Fruit fly (Drosophila melanogaster) whole organism, embryonic: Measurements from ENCODE around the gene Dlip1.

Experiments
- Atf3 ChIP-seq: fragments of 200-800 bp; sonication (Bioruptor generic); optimal IDR thresholded peaks from 3 replicates; lab custom pipeline; 2016; ENCODE audit warnings: missing biosample characterization, missing genetic modification characterization
- CG10543 ChIP-seq: fragments of 200-800 bp; sonication (Bioruptor generic); optimal IDR thresholded peaks from 3 replicates; lab custom pipeline; 2017; ENCODE audit warnings: missing biosample characterization, mild to moderate bottlenecking, missing genetic modification characterization, moderate library complexity
- CG11085 ChIP-seq: fragments of 200-800 bp; sonication (Bioruptor generic); IDR thresholded peaks from 2 replicates; pipeline ENCODE4 v1.3.6; 2022; ENCODE audit warnings: missing biosample characterization, missing genetic modification characterization
- CG11093 ChIP-seq: fragments of 200-800 bp; sonication (Bioruptor generic); IDR thresholded peaks from 3 replicates; pipeline ENCODE4 v1.3.6; 2022; ENCODE audit warnings: missing biosample characterization, missing genetic modification characterization
- CG11560 ChIP-seq: fragments of 200-800 bp; sonication (Bioruptor generic); IDR thresholded peaks from 3 replicates; pipeline ENCODE4 v1.3.6; 2022; ENCODE audit warnings: missing biosample characterization, missing genetic modification characterization
- CG12155 ChIP-seq: fragments of 200-800 bp; sonication (Bioruptor generic); optimal IDR thresholded peaks from 3 replicates; lab custom pipeline; 2016; ENCODE audit warnings: missing biosample characterization, missing genetic modification characterization
- CG12769 ChIP-seq: fragments of 200-800 bp; sonication (Bioruptor generic); optimal IDR thresholded peaks from 2 replicates; lab custom pipeline; 2019; ENCODE audit warnings: missing biosample characterization, mild to moderate bottlenecking, missing genetic modification characterization, moderate library complexity
- CG13424 ChIP-seq: fragments of 200-800 bp; sonication (Bioruptor generic); optimal IDR thresholded peaks from 2 replicates; lab custom pipeline; 2019; ENCODE audit warnings: missing biosample characterization, mild to moderate bottlenecking, missing genetic modification characterization, moderate library complexity
- CG15269 ChIP-seq: fragments of 200-800 bp; sonication (Bioruptor generic); optimal IDR thresholded peaks from 2 replicates; lab custom pipeline; 2018; ENCODE audit warnings: missing biosample characterization, mild to moderate bottlenecking, missing genetic modification characterization, moderate library complexity
- CG1602 ChIP-seq: fragments of 200-800 bp; sonication (Bioruptor generic); optimal IDR thresholded peaks from 3 replicates; lab custom pipeline; 2016; ENCODE audit warnings: missing biosample characterization, missing genetic modification characterization
- CG1647 ChIP-seq: fragments of 200-800 bp; sonication (Bioruptor generic); optimal IDR thresholded peaks from 3 replicates; lab custom pipeline; 2016; ENCODE audit warnings: missing biosample characterization, missing genetic modification characterization
- CG18619 ChIP-seq: fragments of 200-800 bp; sonication (Bioruptor generic); optimal IDR thresholded peaks from 3 replicates; lab custom pipeline; 2017; ENCODE audit warnings: missing biosample characterization, mild to moderate bottlenecking, missing genetic modification characterization
- CG3163 ChIP-seq: fragments of 200-800 bp; sonication (Bioruptor generic); optimal IDR thresholded peaks from 3 replicates; lab custom pipeline; 2016; ENCODE audit warnings: missing biosample characterization, missing genetic modification characterization
- CG33213 ChIP-seq: fragments of 200-800 bp; sonication (Bioruptor generic); optimal IDR thresholded peaks from 3 replicates; lab custom pipeline; 2016; ENCODE audit warnings: missing biosample characterization, missing genetic modification characterization
- CG6654 ChIP-seq: fragments of 200-800 bp; sonication (Bioruptor generic); optimal IDR thresholded peaks from 2 replicates; lab custom pipeline; 2017; ENCODE audit warnings: missing biosample characterization, mild to moderate bottlenecking, missing genetic modification characterization
- CG7271 ChIP-seq: fragments of 200-800 bp; sonication (Bioruptor generic); optimal IDR thresholded peaks from 2 replicates; lab custom pipeline; 2018; ENCODE audit warnings: missing biosample characterization, mild to moderate bottlenecking, missing genetic modification characterization, moderate library complexity
- CG7556 ChIP-seq: fragments of 200-800 bp; sonication (Bioruptor generic); optimal IDR thresholded peaks from 2 replicates; lab custom pipeline; 2017; ENCODE audit warnings: missing biosample characterization, mild to moderate bottlenecking, missing genetic modification characterization
- CG8765 ChIP-seq: fragments of 200-800 bp; sonication (Bioruptor generic); IDR thresholded peaks from 2 replicates; pipeline ENCODE4 v1.3.6; 2022; ENCODE audit warnings: missing biosample characterization, missing genetic modification characterization
- CG9797 ChIP-seq: fragments of 200-800 bp; sonication (Bioruptor generic); optimal IDR thresholded peaks from 3 replicates; lab custom pipeline; 2018; ENCODE audit warnings: missing biosample characterization, mild to moderate bottlenecking, missing genetic modification characterization
- Doc3 ChIP-seq: fragments of 200-800 bp; sonication (Bioruptor generic); IDR thresholded peaks from 3 replicates; pipeline ENCODE4 v1.3.6; 2022; ENCODE audit warnings: missing biosample characterization, missing genetic modification characterization; ENCODE audit not compliant: partially characterized antibody
- Dref ChIP-seq: fragments of 200-800 bp; sonication (Bioruptor generic); IDR thresholded peaks from 2 replicates; pipeline ENCODE4 v1.3.6; 2022; ENCODE audit warnings: missing biosample characterization, missing genetic modification characterization
- E2f2 ChIP-seq: fragments of 200-800 bp; sonication (Bioruptor generic); IDR thresholded peaks from 2 replicates; pipeline ENCODE4 v1.3.6; 2022; ENCODE audit warnings: missing biosample characterization, missing genetic modification characterization
- Eip74EF ChIP-seq, 2 experiments: fragments of 200-800 bp in 1 of 2; fragments of >200 bp in 1 of 2; sonication (Bioruptor generic) in 1 of 2; optimal IDR thresholded peaks; 2 replicates each; lab custom pipeline; 2017 to 2019; ENCODE audit warnings: missing biosample characterization in 2 of 2, missing genetic modification characterization in 2 of 2, mild to moderate bottlenecking in 1 of 2, moderate library complexity in 1 of 2
- Gsc ChIP-seq: fragments of 200-800 bp; sonication (Bioruptor generic); IDR thresholded peaks from 2 replicates; pipeline ENCODE4 v1.3.6; 2022; ENCODE audit warnings: missing biosample characterization, missing genetic modification characterization
- HLH54F ChIP-seq: fragments of 200-800 bp; sonication (Bioruptor generic); optimal IDR thresholded peaks from 3 replicates; lab custom pipeline; 2016; ENCODE audit warnings: missing biosample characterization, missing genetic modification characterization
- HmgZ ChIP-seq: fragments of 200-800 bp; sonication (Bioruptor generic); optimal IDR thresholded peaks from 2 replicates; lab custom pipeline; 2018; ENCODE audit warnings: missing biosample characterization, mild to moderate bottlenecking, missing genetic modification characterization
- Kr ChIP-seq: fragments of 200-800 bp; sonication (Bioruptor generic); optimal IDR thresholded peaks from 2 replicates; lab custom pipeline; 2017; ENCODE audit warnings: missing biosample characterization, mild to moderate bottlenecking, missing genetic modification characterization
- Lhr ChIP-seq: fragments of 200-800 bp; sonication (Bioruptor generic); optimal IDR thresholded peaks from 3 replicates; lab custom pipeline; 2017; ENCODE audit warnings: mild to moderate bottlenecking, missing biosample characterization, missing genetic modification reagents, missing genetic modification characterization
- Lim3 ChIP-seq: fragments of 200-800 bp; sonication (Bioruptor generic); IDR thresholded peaks from 2 replicates; pipeline ENCODE4 v1.3.6; 2022; ENCODE audit warnings: missing biosample characterization, missing genetic modification characterization
- Mad ChIP-seq: fragments of 200-800 bp; sonication (Bioruptor generic); optimal IDR thresholded peaks from 2 replicates; lab custom pipeline; 2016; ENCODE audit warnings: missing biosample characterization, missing genetic modification characterization
- Rx ChIP-seq: fragments of 200-800 bp; sonication (Bioruptor generic); IDR thresholded peaks from 2 replicates; pipeline ENCODE4 v1.3.6; 2022; ENCODE audit warnings: missing biosample characterization, missing genetic modification characterization
- Scr ChIP-seq: fragments of 200-800 bp; sonication (Bioruptor generic); IDR thresholded peaks from 2 replicates; pipeline ENCODE4 v1.3.6; 2022; ENCODE audit warnings: missing biosample characterization, missing genetic modification characterization; ENCODE audit not compliant: partially characterized antibody
- Side ChIP-seq: fragments of 200-800 bp; sonication (Bioruptor generic); optimal IDR thresholded peaks from 2 replicates; lab custom pipeline; 2016; ENCODE audit warnings: missing biosample characterization, missing genetic modification characterization
- Sry-β ChIP-seq: fragments of 200-800 bp; sonication (Bioruptor generic); optimal IDR thresholded peaks from 2 replicates; lab custom pipeline; 2018; ENCODE audit warnings: missing biosample characterization, mild to moderate bottlenecking, missing genetic modification characterization, moderate library complexity
- chif ChIP-seq, 2 experiments: fragments of 200-800 bp; sonication (Bioruptor generic); optimal IDR thresholded peaks; 3 replicates each; lab custom pipeline; 2016; ENCODE audit warnings: missing biosample characterization in 2 of 2, missing genetic modification characterization in 2 of 2
- chinmo ChIP-seq: fragments of 200-800 bp; sonication (Bioruptor generic); IDR thresholded peaks from 4 replicates; pipeline ENCODE4 v1.3.6; 2022; ENCODE audit warnings: missing biosample characterization, missing genetic modification characterization; ENCODE audit not compliant: partially characterized antibody
- corto ChIP-seq: fragments of 200-800 bp; sonication (Bioruptor generic); optimal IDR thresholded peaks from 2 replicates; lab custom pipeline; 2016; ENCODE audit warnings: missing biosample characterization, mild to moderate bottlenecking, missing genetic modification characterization, moderate library complexity
- cwo ChIP-seq: fragments of 200-800 bp; sonication (Bioruptor generic); optimal IDR thresholded peaks from 3 replicates; lab custom pipeline; 2017; ENCODE audit warnings: missing biosample characterization, missing genetic modification characterization, mild to moderate bottlenecking, moderate library complexity, missing genetic modification reagents
- dysf ChIP-seq: fragments of 200-800 bp; sonication (Bioruptor generic); IDR thresholded peaks from 3 replicates; pipeline ENCODE4 v1.3.6; 2022; ENCODE audit warnings: missing biosample characterization, missing genetic modification characterization
- gce ChIP-seq: fragments of 200-800 bp; sonication (Bioruptor generic); IDR thresholded peaks from 3 replicates; pipeline ENCODE4 v1.3.6; 2022; ENCODE audit warnings: missing biosample characterization, missing genetic modification characterization
- grn ChIP-seq: fragments of 200-800 bp; sonication (Bioruptor generic); optimal IDR thresholded peaks from 3 replicates; lab custom pipeline; 2017; ENCODE audit warnings: missing biosample characterization, missing genetic modification characterization
- lmd ChIP-seq: fragments of 200-800 bp; sonication (Bioruptor generic); IDR thresholded peaks from 2 replicates; pipeline ENCODE4 v1.3.6; 2022; ENCODE audit warnings: missing biosample characterization, missing genetic modification characterization
- mam ChIP-seq: fragments of 200-800 bp; sonication (Bioruptor generic); optimal IDR thresholded peaks from 3 replicates; lab custom pipeline; 2016; ENCODE audit warnings: missing biosample characterization, missing genetic modification characterization
- pros ChIP-seq: fragments of 200-800 bp; sonication (Bioruptor generic); optimal IDR thresholded peaks from 3 replicates; lab custom pipeline; 2019; ENCODE audit warnings: missing biosample characterization, mild to moderate bottlenecking, missing genetic modification characterization, moderate library complexity
- sd ChIP-seq: fragments of 200-800 bp; sonication (Bioruptor generic); optimal IDR thresholded peaks from 3 replicates; lab custom pipeline; 2018; ENCODE audit warnings: missing biosample characterization, mild to moderate bottlenecking, missing genetic modification characterization, moderate library complexity
- sima ChIP-seq: fragments of 200-800 bp; sonication (Bioruptor generic); optimal IDR thresholded peaks from 2 replicates; lab custom pipeline; 2016; ENCODE audit warnings: missing biosample characterization, missing genetic modification characterization
- slp2 ChIP-seq: fragments of 200-800 bp; sonication (Bioruptor generic); optimal IDR thresholded peaks from 2 replicates; lab custom pipeline; 2016; ENCODE audit warnings: missing biosample characterization, missing genetic modification characterization
- sr ChIP-seq: fragments of 200-800 bp; sonication (Bioruptor generic); IDR thresholded peaks from 3 replicates; pipeline ENCODE4 v1.3.6; 2022; ENCODE audit warnings: missing biosample characterization, missing genetic modification characterization
- tna ChIP-seq: fragments of 200-800 bp; sonication (Bioruptor generic); IDR thresholded peaks from 2 replicates; pipeline ENCODE4 v1.3.6; 2022; ENCODE audit warnings: missing biosample characterization, missing genetic modification characterization; ENCODE audit not compliant: partially characterized antibody
- trem ChIP-seq: fragments of 200-800 bp; optimal IDR thresholded peaks from 3 replicates; lab custom pipeline; 2019; ENCODE audit warnings: missing biosample characterization, mild to moderate bottlenecking, missing genetic modification characterization, moderate library complexity
- yki ChIP-seq: fragments of >200 bp; optimal IDR thresholded peaks from 3 replicates; lab custom pipeline; 2018
- zfh2 ChIP-seq: fragments of 200-800 bp; sonication (Bioruptor generic); optimal IDR thresholded peaks from 2 replicates; lab custom pipeline; 2016; ENCODE audit warnings: missing biosample characterization, missing genetic modification characterization

The Dlip1 gene

DNA sequence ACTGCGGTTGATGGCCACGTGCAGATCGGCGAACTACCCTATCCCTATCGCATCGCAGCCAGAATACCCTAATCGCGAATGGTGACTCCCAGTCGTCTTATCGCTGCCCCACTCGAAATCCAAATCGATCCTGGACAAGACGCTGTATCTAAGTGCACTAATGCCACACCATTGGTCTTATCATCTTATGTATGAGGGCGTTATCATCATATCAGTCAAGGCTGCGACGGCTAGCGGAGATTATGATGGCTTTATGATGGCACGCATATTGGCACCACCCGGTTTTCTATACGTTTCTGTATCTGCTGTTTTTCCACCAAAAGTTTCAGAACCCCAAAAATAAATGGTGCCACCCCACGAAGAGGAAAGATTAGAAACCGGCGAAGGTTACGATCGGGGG lies 41.8 kb downstream of the Dlip1 start (continued):
- no peak for TF ChIP-seq CG13424 (tag; lab: Kevin White, UChicago)
- TF ChIP-seq Lhr (GFP tag; lab: Kevin White, UChicago): no peak
- TF ChIP-seq sd (tag; lab: Kevin White, UChicago): peak; percentile 6
- no peak for TF ChIP-seq corto (GFP tag; lab: Kevin White, UChicago)
- TF ChIP-seq HLH54F (GFP tag; lab: Kevin White, UChicago): no peak
- peak; percentile 2 for TF ChIP-seq CG12769
- no peak for TF ChIP-seq pros (GFP tag; lab: Kevin White, UChicago)
- no peak for TF ChIP-seq CG11093 (GFP tag; lab: Robert Waterston, UW)
- TF ChIP-seq slp2 (GFP tag; lab: Kevin White, UChicago): no peak
- no peak for TF ChIP-seq CG1602 (GFP tag; lab: Kevin White, UChicago)
- TF ChIP-seq CG1647 (GFP tag; lab: Kevin White, UChicago): no peak
- TF ChIP-seq CG33213: no peak
- TF ChIP-seq CG7271: no peak
- no peak for TF ChIP-seq Scr (GFP tag; lab: Robert Waterston, UW)
- no peak for TF ChIP-seq HmgZ (tag; lab: Kevin White, UChicago)
- no peak for TF ChIP-seq CG11085 (GFP tag; lab: Robert Waterston, UW)
- no peak for TF ChIP-seq CG8765 (GFP tag; lab: Robert Waterston, UW)
- no peak for TF ChIP-seq yki
- TF ChIP-seq dysf (GFP tag; lab: Robert Waterston, UW): no peak
- no peak for TF ChIP-seq gce (GFP tag; lab: Robert Waterston, UW)
- no peak for TF ChIP-seq zfh2
- no peak for TF ChIP-seq Dref (GFP tag; lab: Robert Waterston, UW)
- no peak for TF ChIP-seq CG3163 (GFP tag; lab: Kevin White, UChicago)
- no peak for TF ChIP-seq CG15269
- no peak for TF ChIP-seq CG7556 (GFP tag; lab: Kevin White, UChicago)
- TF ChIP-seq Side (GFP tag; lab: Kevin White, UChicago): no peak
- no peak for TF ChIP-seq sr
- no peak for TF ChIP-seq CG6654 (GFP tag; lab: Kevin White, UChicago)
- TF ChIP-seq Rx (GFP tag; lab: Robert Waterston, UW): no peak
- no peak for TF ChIP-seq trem
- no peak for TF ChIP-seq mam (GFP tag; lab: Kevin White, UChicago)
- TF ChIP-seq cwo (GFP tag; lab: Kevin White, UChicago): peak; percentile 20
- TF ChIP-seq Mad: no peak
- no peak for TF ChIP-seq Kr (GFP tag; lab: Kevin White, UChicago)
- TF ChIP-seq Eip74EF (GFP tag; optimal IDR thresholded peaks at IDR 0.05; lab: Kevin White, UChicago): no peak
- TF ChIP-seq Lim3 (GFP tag; lab: Robert Waterston, UW): no peak
- no peak for TF ChIP-seq Doc3 (GFP tag; lab: Robert Waterston, UW)
- no peak for TF ChIP-seq Gsc (GFP tag; lab: Robert Waterston, UW)
- TF ChIP-seq sima (GFP tag; lab: Kevin White, UChicago): no peak
- TF ChIP-seq CG10543: no peak
- TF ChIP-seq CG11560 (tag; lab: Robert Waterston, UW): no peak
- TF ChIP-seq Atf3: no peak
- no peak for TF ChIP-seq lmd (GFP tag; lab: Robert Waterston, UW)
- no peak for TF ChIP-seq CG18619 (GFP tag; lab: Kevin White, UChicago)
- peak; percentile 84 for TF ChIP-seq grn (GFP tag; lab: Kevin White, UChicago)
- TF ChIP-seq E2f2 (GFP tag; lab: Robert Waterston, UW): no peak
- TF ChIP-seq Sry-β (GFP tag; lab: Kevin White, UChicago): no peak
- TF ChIP-seq CG12155 (GFP tag; lab: Kevin White, UChicago): no peak
- TF ChIP-seq tna (GFP tag; lab: Robert Waterston, UW): peak; percentile 12; the same call in 1 of the 2 replicates
- TF ChIP-seq chif (GFP tag; optimal IDR thresholded peaks at IDR 0.05; lab: Kevin White, UChicago): no peak
- TF ChIP-seq chinmo (GFP tag; lab: Robert Waterston, UW): peak; percentile 84; the same call in 2 of the 4 replicates
- TF ChIP-seq CG9797 (GFP tag; lab: Kevin White, UChicago): no peak
